Worm (Caenorhabditis elegans) whole organism, L4/young adult: ENCODE data around the gene C16D2.3.

Experiments
- W03F9.2 ChIP-seq: fragments of 150-350 bp; optimal IDR thresholded peaks from 2 replicates; lab custom pipeline; 2014; ENCODE audit warnings: missing biosample characterization, missing genetic modification characterization
- dao-5 ChIP-seq: sonication (generic microtip); optimal IDR thresholded peaks from 2 replicates; lab custom pipeline; 2016; ENCODE audit warnings: missing genotype, missing genetic modification characterization, moderate library complexity, missing compliant biosample characterization
- him-1 ChIP-seq: sonication (generic microtip); optimal IDR thresholded peaks from 2 replicates; lab custom pipeline; 2016; ENCODE audit warnings: missing genotype, missing genetic modification reagents, missing genetic modification characterization, missing compliant biosample characterization

Gene C16D2.3

ce11 chrII:9115644-9116043 is 22.3 kb upstream of the C16D2.3 start:
- TF ChIP-seq W03F9.2 (tag; lab: Kevin White, UChicago), result no peak
- TF ChIP-seq dao-5, result no peak
- TF ChIP-seq him-1, result no peak

DNA sequence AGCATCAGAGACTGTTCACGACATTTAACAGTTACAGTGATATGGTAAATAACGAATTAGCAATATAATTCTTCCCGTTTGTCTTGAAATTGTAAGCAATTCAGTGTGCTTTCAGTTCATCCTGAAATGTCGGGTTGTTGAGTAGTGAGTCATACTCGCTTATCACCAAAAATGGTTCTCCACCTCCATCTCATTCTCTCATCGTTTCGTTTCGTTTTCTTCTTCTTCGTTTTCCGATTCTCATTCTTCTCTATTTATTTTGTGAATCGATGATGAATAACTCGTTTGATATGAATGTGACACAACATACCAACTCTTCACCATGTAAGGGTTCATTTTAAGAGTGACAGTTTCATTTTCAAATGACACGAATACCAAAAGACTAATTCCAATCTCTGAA is 21.5 kb upstream of the C16D2.3 start:
- TF ChIP-seq W03F9.2 (tag; lab: Kevin White, UChicago) (no peak), dao-5 (no peak), him-1 (no peak)

- TF ChIP-seq dao-5 (no peak), him-1 (no peak), W03F9.2 (tag; lab: Kevin White, UChicago) (no peak)
Observed at ce11 chrII:9117789-9118242, 20.1 kb upstream of the C16D2.3 start.

- TF ChIP-seq him-1 (no peak), W03F9.2 (tag; lab: Kevin White, UChicago) (no peak), dao-5 (no peak)
Observed at ce11 chrII:9120329-9120728, 17.6 kb upstream of the C16D2.3 start.

DNA sequence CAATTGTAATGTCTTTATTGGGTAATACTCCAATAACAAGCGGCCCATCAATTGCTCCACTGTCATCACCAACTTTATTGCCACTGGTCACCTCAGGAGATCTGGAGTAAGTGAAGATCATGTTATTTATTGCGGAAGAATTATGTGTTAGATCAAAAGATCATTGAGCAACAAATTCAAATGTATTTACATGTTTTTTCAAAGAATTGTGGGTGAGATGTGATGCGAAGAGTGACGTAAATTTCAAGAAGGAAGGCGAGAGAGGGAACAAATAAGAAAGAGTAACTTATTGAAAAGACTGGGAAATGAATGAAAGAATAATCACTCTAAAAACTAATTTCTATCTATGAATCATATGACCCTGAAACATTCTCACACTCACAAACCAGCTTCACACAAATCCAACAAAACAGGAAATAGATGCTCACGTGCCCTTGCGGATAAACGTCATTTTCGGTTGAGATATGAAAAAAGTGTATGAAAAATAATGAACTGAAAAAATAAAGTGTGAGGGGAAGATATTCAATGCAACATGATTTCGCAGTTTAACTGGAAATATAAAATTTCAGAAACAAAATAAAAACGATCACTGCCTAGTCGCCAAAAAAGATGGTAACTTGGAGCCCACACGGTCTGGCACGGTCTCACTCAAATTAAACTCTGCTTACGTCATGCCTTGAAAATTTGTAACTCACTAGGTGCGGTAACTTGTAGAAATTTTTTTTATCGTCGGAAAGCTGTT is 16.9 kb upstream of the C16D2.3 start:
- TF ChIP-seq W03F9.2 (tag; lab: Kevin White, UChicago) (no peak), him-1 (no peak), dao-5 (no peak)

DNA sequence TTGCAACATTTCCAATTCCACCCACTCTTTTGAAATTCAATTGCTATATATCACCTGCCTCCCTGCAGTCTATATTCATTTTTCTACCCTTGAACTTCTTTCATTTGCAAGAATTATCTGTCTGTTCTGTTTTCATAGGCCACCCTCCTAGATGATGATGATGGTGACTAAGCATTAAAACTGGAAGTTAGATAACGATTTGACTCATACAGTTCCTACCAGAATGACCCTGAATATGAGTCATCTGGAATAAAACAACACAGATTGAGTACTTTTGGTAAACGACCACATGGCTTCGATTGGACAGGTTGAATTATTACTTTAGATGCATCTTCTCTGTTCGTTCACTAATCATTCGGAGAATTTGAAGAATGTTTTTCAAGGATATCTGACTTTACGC is 13.6 kb upstream of the C16D2.3 start:
- no peak for TF ChIP-seq W03F9.2 (tag; lab: Kevin White, UChicago)
- TF ChIP-seq him-1, result no peak
- TF ChIP-seq dao-5, result no peak

- TF ChIP-seq dao-5 (no peak), W03F9.2 (tag; lab: Kevin White, UChicago) (no peak), him-1 (no peak)
Observed at ce11 chrII:9125007-9125406, 12.9 kb upstream of the C16D2.3 start.

- no peak for TF ChIP-seq him-1
- no peak for TF ChIP-seq dao-5
- no peak for TF ChIP-seq W03F9.2 (tag; lab: Kevin White, UChicago)
Observed at ce11 chrII:9126965-9127364, 10.9 kb upstream of the C16D2.3 start.

- no peak for TF ChIP-seq dao-5
- no peak for TF ChIP-seq him-1
- no peak for TF ChIP-seq W03F9.2 (tag; lab: Kevin White, UChicago)
Observed at ce11 chrII:9127379-9127778, 10.5 kb upstream of the C16D2.3 start.

ce11 chrII:9128132-9128531 is 9.8 kb upstream of the C16D2.3 start:
- TF ChIP-seq dao-5 (no peak), W03F9.2 (tag; lab: Kevin White, UChicago) (peak; percentile 6)

- TF ChIP-seq dao-5, result no peak
- no peak for TF ChIP-seq W03F9.2 (tag; lab: Kevin White, UChicago)
- no peak for TF ChIP-seq him-1
Observed at ce11 chrII:9130339-9130738, 7.6 kb upstream of the C16D2.3 start.

- no peak for TF ChIP-seq W03F9.2 (tag; lab: Kevin White, UChicago)
- no peak for TF ChIP-seq dao-5
- no peak for TF ChIP-seq him-1
Observed at ce11 chrII:9131363-9131762, 6.5 kb upstream of the C16D2.3 start, which contains the start of gene C16D2.1. Gene C16D2.1, plus strand, starts transcription at chrII:9131663.

DNA sequence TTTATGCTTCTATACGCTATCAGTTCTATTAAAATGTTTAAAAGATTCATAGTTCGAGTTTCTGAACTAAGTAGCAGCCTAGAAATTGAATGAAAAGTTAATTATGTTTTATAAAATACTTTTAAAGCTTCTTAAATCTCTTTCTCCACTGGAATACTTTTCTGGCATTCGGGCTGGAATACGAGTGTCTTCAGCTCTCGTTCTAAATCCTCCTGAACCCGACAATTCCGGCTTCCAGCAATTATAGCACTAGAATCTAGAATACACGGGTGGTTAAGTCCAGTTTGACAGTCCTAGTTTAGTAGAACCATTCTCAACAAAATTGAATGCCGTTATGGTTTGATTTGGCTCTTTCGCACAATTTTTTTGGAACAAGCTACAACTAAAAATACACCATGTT is 5.6 kb upstream of the C16D2.3 start:
- no peak for TF ChIP-seq W03F9.2 (tag; lab: Kevin White, UChicago)
- no peak for TF ChIP-seq him-1
- TF ChIP-seq dao-5, result no peak

DNA sequence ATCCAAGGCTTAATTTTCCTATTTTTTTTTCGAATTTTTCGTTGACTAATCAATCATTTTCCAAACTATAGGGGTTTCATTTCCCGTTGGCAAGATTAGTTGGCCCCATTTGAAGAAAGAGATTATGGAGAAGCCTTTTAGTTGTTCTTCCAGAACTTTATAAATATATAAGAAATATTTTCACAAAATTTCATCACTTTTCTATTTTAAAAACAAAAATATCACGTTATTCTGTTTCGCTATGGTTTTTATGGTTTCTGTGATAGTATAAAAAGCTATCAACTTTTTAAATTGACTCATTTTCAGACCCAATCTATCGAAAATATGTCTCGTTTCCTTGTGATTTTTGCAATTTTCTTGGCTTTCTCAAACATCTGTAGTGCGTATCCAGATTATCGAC is 2.0 kb upstream of the C16D2.3 start, which contains the start of gene nlp-78:
nlp-78 (plus strand) TSS at position 301 of the 400 bp plus-strand sequence.
- TF ChIP-seq W03F9.2 (tag; lab: Kevin White, UChicago), result no peak
- TF ChIP-seq him-1, result no peak
- TF ChIP-seq dao-5, result no peak

DNA sequence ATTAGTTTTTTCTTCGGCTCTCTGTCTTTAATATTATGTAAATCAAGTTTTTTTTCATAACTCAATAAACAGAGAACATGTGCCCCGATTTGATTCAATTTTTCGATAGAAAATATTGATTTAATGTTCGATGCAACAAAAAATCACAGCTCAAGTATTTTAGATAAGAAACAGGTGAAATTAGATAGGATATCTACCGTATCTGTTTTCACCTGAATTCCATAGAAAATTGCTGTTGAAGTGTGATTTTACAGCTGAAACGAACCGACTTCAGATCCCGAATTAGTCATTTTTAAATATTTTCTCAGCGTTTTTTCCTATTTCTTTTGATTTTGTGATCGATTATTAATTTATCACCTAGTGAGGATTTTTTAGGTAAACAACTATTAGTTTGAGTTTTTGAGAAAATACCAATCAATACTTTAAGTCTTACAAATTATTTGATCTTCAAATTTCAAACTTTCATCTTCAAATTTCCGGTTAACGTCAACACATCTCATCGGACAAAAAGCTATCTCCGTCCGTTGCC is 1.3 kb downstream of the C16D2.3 start, which contains the start of gene Y9C2UA.1:
Y9C2UA.1 (plus strand) TSS at position 479 of the 529 bp plus-strand sequence.
- TF ChIP-seq W03F9.2 (tag; lab: Kevin White, UChicago) (no peak), him-1 (no peak), dao-5 (no peak)
